Worm (Caenorhabditis elegans) whole organism, L1 larva: ENCODE measurements around the gene sams-5.

Experiments
- aly-2 ChIP-seq: fragments of 150-350 bp; optimal IDR thresholded peaks from 2 replicates; lab custom pipeline; 2014; ENCODE audit warnings: missing biosample characterization, missing genetic modification characterization
- hlh-4 ChIP-seq: sonication (generic microtip); optimal IDR thresholded peaks from 2 replicates; lab custom pipeline; 2016; ENCODE audit warnings: mild to moderate bottlenecking, missing genetic modification characterization, missing compliant biosample characterization
- nhr-77 ChIP-seq: fragments of 150-350 bp; optimal IDR thresholded peaks from 2 replicates; lab custom pipeline; 2014; ENCODE audit warnings: missing biosample characterization, missing genetic modification characterization

DNA sequence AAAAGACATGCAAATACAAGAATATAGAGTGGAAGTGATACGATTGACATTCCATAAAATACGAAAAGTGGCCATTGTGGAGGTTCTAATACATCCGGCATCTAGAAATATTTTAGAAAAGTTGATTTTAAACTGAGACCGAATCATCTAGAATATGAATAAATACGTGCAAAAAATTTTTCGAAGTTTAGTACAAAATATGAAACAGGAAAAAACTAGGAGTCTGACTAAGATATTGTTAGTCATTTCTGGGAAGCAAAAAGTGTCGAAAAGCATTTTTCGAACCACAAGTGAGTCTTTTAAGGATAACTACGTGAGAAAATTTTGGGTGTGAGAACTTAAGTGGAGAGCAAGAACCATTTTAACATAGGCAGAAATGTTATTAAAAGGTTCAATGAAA is 2.8 kb upstream of the sams-5 start, which contains the start of gene srv-32:
- TF ChIP-seq aly-2 (tag; lab: Kevin White, UChicago) (no peak), nhr-77 (tag; lab: Kevin White, UChicago) (no peak), hlh-4 (tag; lab: Kevin White, UChicago) (no peak)
